Fruit fly (Drosophila melanogaster): ENCODE results near the gene CG13082.

The CG13082 gene

DNA sequence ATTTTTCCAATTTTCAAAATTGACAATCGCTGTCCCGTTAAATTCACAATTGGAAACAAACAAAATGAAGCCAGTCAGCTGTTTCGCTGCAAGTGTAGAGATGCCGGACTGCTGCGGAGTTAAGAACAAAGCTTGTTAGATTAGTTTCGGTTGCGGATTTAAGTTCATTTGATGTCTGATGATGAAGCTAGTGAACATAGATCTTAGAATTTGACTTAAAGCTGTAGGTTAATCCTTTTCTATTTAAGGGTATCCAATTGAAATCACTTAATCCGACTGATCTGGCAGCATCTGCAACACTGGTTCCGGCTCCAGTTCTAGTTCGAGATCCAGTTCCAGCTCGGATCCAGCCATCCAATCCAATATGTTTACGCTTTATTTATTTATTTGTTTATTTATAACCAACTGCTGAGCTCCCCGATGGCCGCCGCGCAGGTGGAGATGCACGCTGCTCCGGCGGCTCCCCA lies 45.7 kb downstream of the CG13082 start, which contains the start of the genes PCNA2 and CG10366 (continued):
- TF ChIP-seq zfh2 (GFP tag; optimal IDR thresholded peaks at IDR 0.05) (peak; percentile 79), H2.0 (GFP tag; IDR thresholded peaks at IDR 0.05) (peak; percentile 66), wek (GFP tag; optimal IDR thresholded peaks at IDR 0.05) (no peak), crc (GFP tag; optimal IDR thresholded peaks at IDR 0.05) (no peak), gem (tag; optimal IDR thresholded peaks at IDR 0.05) (peak; percentile 78), CG3726 (GFP tag; IDR thresholded peaks at IDR 0.05) (no peak), CG7271 (tag; optimal IDR thresholded peaks at IDR 0.05) (peak; percentile 50), row (GFP tag; IDR thresholded peaks at IDR 0.05) (peak; percentile 85), CG10147 (GFP tag; optimal IDR thresholded peaks at IDR 0.05) (peak; percentile 43), CG18599 (GFP tag; optimal IDR thresholded peaks at IDR 0.05) (peak; percentile 59), grau (tag; optimal IDR thresholded peaks at IDR 0.05) (peak; percentile 65), tap (tag; optimal IDR thresholded peaks at IDR 0.05) (peak; percentile 34), sima (GFP tag; optimal IDR thresholded peaks at IDR 0.05) (no peak), CG6765 (GFP tag; optimal IDR thresholded peaks at IDR 0.05) (no peak), gcm2 (GFP tag; optimal IDR thresholded peaks at IDR 0.05) (no peak), Fer3 (tag; optimal IDR thresholded peaks at IDR 0.05) (peak; percentile 63), CG4328 (GFP tag; optimal IDR thresholded peaks at IDR 0.05) (peak; percentile 50), bcd (GFP tag; optimal IDR thresholded peaks at IDR 0.05) (peak; percentile 58), CG13123 (GFP tag; optimal IDR thresholded peaks at IDR 0.05) (peak; percentile 56), yki (optimal IDR thresholded peaks at IDR 0.05) (no peak), Elba2 (GFP tag; optimal IDR thresholded peaks at IDR 0.05) (peak; percentile 99), chm (GFP tag; IDR thresholded peaks at IDR 0.05) (no peak), dmrt11E (tag; optimal IDR thresholded peaks at IDR 0.05) (peak; percentile 62), CG6791 (GFP tag; IDR thresholded peaks at IDR 0.05; ENCODE audit: partially characterized antibody) (peak; percentile 30; the same call in 1 of the 3 replicates), ind (GFP tag; optimal IDR thresholded peaks at IDR 0.05) (peak; percentile 78), lbe (GFP tag; optimal IDR thresholded peaks at IDR 0.05) (no peak), lmd (GFP tag; IDR thresholded peaks at IDR 0.05) (peak; percentile 56), pzg (GFP tag; optimal IDR thresholded peaks at IDR 0.05) (peak; percentile 86), Xbp1 (GFP tag; optimal IDR thresholded peaks at IDR 0.05) (peak; percentile 76), CG15696 (tag; optimal IDR thresholded peaks at IDR 0.05) (peak; percentile 72), CG17568 (GFP tag; optimal IDR thresholded peaks at IDR 0.05) (no peak), CG6683 (GFP tag; optimal IDR thresholded peaks at IDR 0.05) (no peak), CG12219 (GFP tag; optimal IDR thresholded peaks at IDR 0.05) (no peak), chn (GFP tag; optimal IDR thresholded peaks at IDR 0.05) (peak; percentile 61), shn (GFP tag; optimal IDR thresholded peaks at IDR 0.05) (peak; percentile 74), gsb-n (tag; optimal IDR thresholded peaks at IDR 0.05) (peak; percentile 75), H15 (GFP tag; IDR thresholded peaks at IDR 0.05) (no peak), CG17912 (GFP tag; optimal IDR thresholded peaks at IDR 0.05) (no peak), cato (GFP tag; optimal IDR thresholded peaks at IDR 0.05; ENCODE audit: borderline replicate concordance) (peak; percentile 37), CG2199 (GFP tag; IDR thresholded peaks at IDR 0.05) (no peak), CG14441 (GFP tag; IDR thresholded peaks at IDR 0.05) (peak; percentile 46; the same call in 1 of the 2 replicates), CG11504 (tag; optimal IDR thresholded peaks at IDR 0.05) (peak; percentile 68), Dref (GFP tag; IDR thresholded peaks at IDR 0.05) (no peak), tup (GFP tag; optimal IDR thresholded peaks at IDR 0.05) (peak; percentile 21), Myb (GFP tag; optimal IDR thresholded peaks at IDR 0.05) (peak; percentile 79), CTCF (GFP tag; optimal IDR thresholded peaks at IDR 0.05) (peak; percentile 4), CG3995 (GFP tag; optimal IDR thresholded peaks at IDR 0.05) (peak; percentile 65), NC2α (GFP tag; optimal IDR thresholded peaks at IDR 0.05) (peak; percentile 21), Gsc (GFP tag; IDR thresholded peaks at IDR 0.05) (no peak), Dad (GFP tag; optimal IDR thresholded peaks at IDR 0.05) (peak; percentile 69), ken (GFP tag; IDR thresholded peaks at IDR 0.05) (peak; percentile 63; the same call in 1 of the 3 replicates), CG2116 (GFP tag; optimal IDR thresholded peaks at IDR 0.05) (peak; percentile 66)
